Worm (Caenorhabditis elegans) whole organism, mixed stage, embryonic: Measurements from ENCODE around the gene ZK1320.11.

Experiments
- elt-1 ChIP-seq: sonication (generic microtip); optimal IDR thresholded peaks from 2 replicates; lab custom pipeline; 2017; ENCODE audit warnings: missing genetic modification characterization, mild to moderate bottlenecking, missing compliant biosample characterization, antibody characterized with exemption, moderate library complexity, borderline replicate concordance; ENCODE audit not compliant: insufficient read depth
- mls-2 ChIP-seq: sonication (generic microtip); optimal IDR thresholded peaks from 2 replicates; lab custom pipeline; 2016; ENCODE audit warnings: mild to moderate bottlenecking, missing genetic modification characterization, moderate library complexity, missing compliant biosample characterization

The ZK1320.11 gene

ce11 chrII:9717904-9718303 is 50.5 kb downstream of the ZK1320.11 start, which contains the start of gene Y53C12A.6:
TSS of gene Y53C12A.6 (minus strand) at chrII:9718004.
- TF ChIP-seq elt-1 (tag; lab: Kevin White, UChicago) (no peak), mls-2 (tag; lab: Kevin White, UChicago) (no peak)
- TF ChIP-seq, all 35 proteins: peak for 0
